ENCODE assay signal across 6 worm cellular contexts in the genomic region with DNA sequence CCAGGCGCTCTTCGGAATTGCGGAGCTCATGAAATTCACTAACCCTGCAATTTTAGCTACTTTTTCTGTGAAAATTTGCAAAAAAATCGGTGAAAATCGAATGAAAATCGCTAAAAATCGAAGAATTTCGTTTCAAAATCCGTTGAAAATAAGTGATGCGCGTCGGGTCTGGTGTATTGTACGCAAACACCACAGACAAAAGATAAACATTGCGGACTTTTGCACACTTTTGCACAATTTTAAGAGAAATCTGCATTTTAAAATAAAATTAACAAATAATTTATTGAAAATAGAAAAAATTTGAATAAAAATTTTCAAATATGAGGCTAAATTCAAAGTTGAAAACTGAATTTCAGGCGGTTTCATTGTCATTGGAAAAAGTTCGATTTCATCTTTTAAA.
A peak's percentile ranks its signal among the peaks of the same experiment; 100 is the strongest.
TF ChIP-seq lines count a peak whose summit lies in the region.

Gene F53G2.12, minus strand, starts transcription at position 44 of the 400 bp plus-strand sequence.

TF ChIP-seq in whole organism, L1 larva, 84 proteins besides CTCF, POLR2A, EP300 and RAD21 (continues in another document):
- TF ChIP-seq ceh-90 (tag; optimal IDR thresholded peaks at IDR 0.05; lab: Kevin White, UChicago) (peak; percentile 2), ceh-8 (GFP tag; optimal IDR thresholded peaks at IDR 0.05; lab: Kevin White, UChicago) (no peak), isw-1 (GFP tag; IDR thresholded peaks at IDR 0.05; lab: Robert Waterston, UW) (no peak), xbp-1 (tag; optimal IDR thresholded peaks at IDR 0.05; lab: Kevin White, UChicago) (no peak), snpc-4 (tag; optimal IDR thresholded peaks at IDR 0.05; lab: Kevin White, UChicago) (no peak), C04F5.9 (tag; optimal IDR thresholded peaks at IDR 0.05; lab: Kevin White, UChicago) (peak; percentile 14), lin-35 (GFP tag; optimal IDR thresholded peaks at IDR 0.05; lab: Kevin White, UChicago) (peak in 1 of 2 experiments; percentile 36), unc-62 (GFP tag; optimal IDR thresholded peaks at IDR 0.05; lab: Kevin White, UChicago) (no peak), lin-39 (tag; optimal IDR thresholded peaks at IDR 0.05; lab: Kevin White, UChicago) (no peak), sox-4 (tag; optimal IDR thresholded peaks at IDR 0.05; lab: Kevin White, UChicago) (no peak), irx-1 (tag; optimal IDR thresholded peaks at IDR 0.05; lab: Kevin White, UChicago) (no peak), unc-86 (tag; optimal IDR thresholded peaks at IDR 0.05; lab: Kevin White, UChicago) (no peak), ceh-63 (GFP tag; optimal IDR thresholded peaks at IDR 0.05; lab: Kevin White, UChicago) (no peak), nhr-77 (tag; optimal IDR thresholded peaks at IDR 0.05; lab: Kevin White, UChicago) (no peak), unc-30 (tag; optimal IDR thresholded peaks at IDR 0.05; lab: Kevin White, UChicago) (no peak)

TF ChIP-seq in whole organism, L2 larva, 48 proteins besides CTCF, POLR2A, EP300 and RAD21 (continues in another document):
- TF ChIP-seq nhr-21 (tag; optimal IDR thresholded peaks at IDR 0.05; lab: Kevin White, UChicago): no peak
- TF ChIP-seq fos-1 (tag; optimal IDR thresholded peaks at IDR 0.05; lab: Kevin White, UChicago): no peak
- TF ChIP-seq lsy-2 (tag; optimal IDR thresholded peaks at IDR 0.05; lab: Kevin White, UChicago): peak; percentile 39 to 59
- TF ChIP-seq nhr-77 (tag; optimal IDR thresholded peaks at IDR 0.05; lab: Kevin White, UChicago): no peak
- no peak for TF ChIP-seq snpc-4 (tag; optimal IDR thresholded peaks at IDR 0.05; lab: Kevin White, UChicago)
- no peak for TF ChIP-seq ceh-82 (tag; optimal IDR thresholded peaks at IDR 0.05; lab: Kevin White, UChicago)
- TF ChIP-seq egl-27 (tag; optimal IDR thresholded peaks at IDR 0.05; lab: Kevin White, UChicago): no peak
- no peak for TF ChIP-seq sem-4 (tag; optimal IDR thresholded peaks at IDR 0.05; lab: Kevin White, UChicago)
- no peak for TF ChIP-seq elt-1 (tag; optimal IDR thresholded peaks at IDR 0.05; lab: Kevin White, UChicago)
- TF ChIP-seq Y55F3AM.14 (GFP tag; optimal IDR thresholded peaks at IDR 0.05; lab: Kevin White, UChicago): no peak
- peak; percentile 20 for TF ChIP-seq lin-13 (GFP tag; optimal IDR thresholded peaks at IDR 0.05; lab: Kevin White, UChicago)
- no peak for TF ChIP-seq elt-3 (tag; optimal IDR thresholded peaks at IDR 0.05; lab: Kevin White, UChicago)
- TF ChIP-seq sma-9 (GFP tag; optimal IDR thresholded peaks at IDR 0.05; lab: Kevin White, UChicago): no peak
- no peak for TF ChIP-seq sma-9 (tag; optimal IDR thresholded peaks at IDR 0.05; lab: Kevin White, UChicago)
- TF ChIP-seq nhr-12 (tag; optimal IDR thresholded peaks at IDR 0.05; lab: Kevin White, UChicago): no peak
- peak; percentile 51 for TF ChIP-seq unc-55 (GFP tag; optimal IDR thresholded peaks at IDR 0.05; lab: Kevin White, UChicago)

TF ChIP-seq in whole organism, L3 larva, 47 proteins besides CTCF, POLR2A, EP300 and RAD21:
- no peak for TF ChIP-seq egl-27 (tag; optimal IDR thresholded peaks at IDR 0.05; lab: Kevin White, UChicago)
- TF ChIP-seq elt-2 (tag; optimal IDR thresholded peaks at IDR 0.05; lab: Kevin White, UChicago): peak; percentile 2

TF ChIP-seq in whole organism, L4 larva, 104 proteins besides CTCF, POLR2A, EP300 and RAD21:
- peak; percentile 10 for TF ChIP-seq unc-130 (GFP tag; optimal IDR thresholded peaks at IDR 0.05; lab: Kevin White, UChicago)
- TF ChIP-seq dpl-1 (GFP tag; optimal IDR thresholded peaks at IDR 0.05; lab: Kevin White, UChicago): peak; percentile 30
- peak; percentile 45 for TF ChIP-seq lin-38 (GFP tag; IDR thresholded peaks at IDR 0.05; lab: Robert Waterston, UW)
- TF ChIP-seq nhr-237 (tag; optimal IDR thresholded peaks at IDR 0.05; lab: Kevin White, UChicago): no peak

TF ChIP-seq in whole organism, mixed stage, embryonic, 35 proteins besides CTCF, POLR2A, EP300 and RAD21:
- peak; percentile 38 for TF ChIP-seq ces-1 (GFP tag; optimal IDR thresholded peaks at IDR 0.05; lab: Kevin White, UChicago)
- no peak for TF ChIP-seq elt-1 (tag; optimal IDR thresholded peaks at IDR 0.05; lab: Kevin White, UChicago; ENCODE audit: borderline replicate concordance, insufficient read depth)

TF ChIP-seq in whole organism, young adult, 124 proteins besides CTCF, POLR2A, EP300 and RAD21:
- TF ChIP-seq mcd-1 (GFP tag; IDR thresholded peaks at IDR 0.05; lab: Robert Waterston, UW): peak; percentile 39; the same call in 1 of the 2 replicates
- TF ChIP-seq lsl-1 (GFP tag; optimal IDR thresholded peaks at IDR 0.05; lab: Kevin White, UChicago): peak; percentile 33
- no peak for TF ChIP-seq rec-8 (tag; optimal IDR thresholded peaks at IDR 0.05; lab: Kevin White, UChicago)
- no peak for TF ChIP-seq F49E8.2 (tag; optimal IDR thresholded peaks at IDR 0.05; lab: Kevin White, UChicago; ENCODE audit: insufficient read depth)
- no peak for TF ChIP-seq ceh-27 (GFP tag; optimal IDR thresholded peaks at IDR 0.05; lab: Kevin White, UChicago)
- TF ChIP-seq attf-3 (GFP tag; conservative IDR thresholded peaks at IDR 0.05; lab: Robert Waterston, UW): no peak
- no peak for TF ChIP-seq aptf-2 (GFP tag; conservative IDR thresholded peaks at IDR 0.05; lab: Robert Waterston, UW)
- TF ChIP-seq lag-1 (GFP tag; IDR thresholded peaks at IDR 0.05; lab: Robert Waterston, UW): no peak
- TF ChIP-seq K12H6.12 (tag; optimal IDR thresholded peaks at IDR 0.05; lab: Kevin White, UChicago): no peak
- no peak for TF ChIP-seq dpff-1 (tag; optimal IDR thresholded peaks at IDR 0.05; lab: Kevin White, UChicago)
- TF ChIP-seq bed-2 (GFP tag; IDR thresholded peaks at IDR 0.05; lab: Robert Waterston, UW): no peak
- no peak for TF ChIP-seq ceh-79 (tag; optimal IDR thresholded peaks at IDR 0.05; lab: Kevin White, UChicago)
